Fruit fly (Drosophila melanogaster) whole organism, prepupa: ENCODE measurements around the gene mei-38.

Experiments used
- CG10631 ChIP-seq: fragments of 200-800 bp; sonication (Bioruptor generic); optimal IDR thresholded peaks from 2 replicates; lab custom pipeline; 2016; ENCODE audit warnings: missing biosample characterization, missing genetic modification characterization
- CG10669 ChIP-seq: fragments of 200-800 bp; sonication (Bioruptor generic); optimal IDR thresholded peaks from 3 replicates; lab custom pipeline; 2018; ENCODE audit warnings: missing biosample characterization, mild to moderate bottlenecking, missing genetic modification characterization, moderate library complexity
- CG11294 ChIP-seq: fragments of 200-800 bp; sonication (Bioruptor generic); IDR thresholded peaks from 2 replicates; pipeline ENCODE4 v1.3.6; 2022; ENCODE audit warnings: missing biosample characterization, missing genetic modification characterization
- CG11762 ChIP-seq: fragments of 200-800 bp; sonication (Bioruptor generic); optimal IDR thresholded peaks from 3 replicates; lab custom pipeline; 2016; ENCODE audit warnings: missing biosample characterization, missing genetic modification characterization; ENCODE audit not compliant: insufficient read depth
- CG1621 ChIP-seq: fragments of 200-800 bp; sonication (Bioruptor generic); optimal IDR thresholded peaks from 3 replicates; lab custom pipeline; 2018; ENCODE audit warnings: missing biosample characterization, mild to moderate bottlenecking, missing genetic modification characterization
- CG16779 ChIP-seq: fragments of 200-800 bp; sonication (Bioruptor generic); optimal IDR thresholded peaks from 3 replicates; lab custom pipeline; 2017; ENCODE audit warnings: missing biosample characterization, mild to moderate bottlenecking, missing genetic modification characterization
- CG3032 ChIP-seq: fragments of 200-800 bp; optimal IDR thresholded peaks from 2 replicates; lab custom pipeline; 2019; ENCODE audit warnings: missing biosample characterization, mild to moderate bottlenecking, missing genetic modification characterization, moderate library complexity
- CG32006 ChIP-seq: fragments of 200-800 bp; sonication (Bioruptor generic); optimal IDR thresholded peaks from 3 replicates; lab custom pipeline; 2017; ENCODE audit warnings: missing biosample characterization, mild to moderate bottlenecking, missing genetic modification characterization
- CG3919 ChIP-seq: fragments of 200-800 bp; sonication (Bioruptor generic); optimal IDR thresholded peaks from 3 replicates; lab custom pipeline; 2016; ENCODE audit warnings: missing biosample characterization, missing genetic modification characterization
- CG6163 ChIP-seq: fragments of 200-800 bp; sonication (Bioruptor generic); IDR thresholded peaks from 3 replicates; pipeline ENCODE4 v1.3.6; 2022; ENCODE audit warnings: missing biosample characterization, missing genetic modification characterization
- CG6276 ChIP-seq: fragments of 200-800 bp; sonication (Bioruptor generic); optimal IDR thresholded peaks from 2 replicates; lab custom pipeline; 2017; ENCODE audit warnings: missing biosample characterization, mild to moderate bottlenecking, missing genetic modification characterization
- CG6792 ChIP-seq: fragments of 200-800 bp; sonication (Bioruptor generic); optimal IDR thresholded peaks from 3 replicates; lab custom pipeline; 2016; ENCODE audit warnings: missing biosample characterization, missing genetic modification characterization
- CG6808 ChIP-seq: fragments of 200-800 bp; sonication (Bioruptor generic); optimal IDR thresholded peaks from 3 replicates; lab custom pipeline; 2017; ENCODE audit warnings: missing biosample characterization, missing genetic modification characterization, mild to moderate bottlenecking, moderate library complexity, missing genetic modification reagents
- CG6854 ChIP-seq: fragments of 200-800 bp; sonication (Bioruptor generic); optimal IDR thresholded peaks from 2 replicates; lab custom pipeline; 2017; ENCODE audit warnings: missing biosample characterization, mild to moderate bottlenecking, missing genetic modification characterization
- CG7368 ChIP-seq: fragments of 200-800 bp; sonication (Bioruptor generic); optimal IDR thresholded peaks from 3 replicates; lab custom pipeline; 2016; ENCODE audit warnings: missing biosample characterization, missing genetic modification characterization
- CG8319 ChIP-seq: fragments of 200-800 bp; sonication (Bioruptor generic); optimal IDR thresholded peaks from 3 replicates; lab custom pipeline; 2016; ENCODE audit warnings: missing biosample characterization, missing genetic modification characterization
- CG8632 ChIP-seq: fragments of 200-800 bp; sonication (Bioruptor generic); optimal IDR thresholded peaks from 3 replicates; lab custom pipeline; 2016; ENCODE audit warnings: missing biosample characterization, missing genetic modification characterization
- Eip75B ChIP-seq: fragments of 200-800 bp; sonication (Bioruptor generic); optimal IDR thresholded peaks from 3 replicates; lab custom pipeline; 2016; ENCODE audit warnings: missing biosample characterization, missing genetic modification characterization
- Eip78C ChIP-seq: fragments of 200-800 bp; sonication (Bioruptor generic); peaks from one replicate; lab custom pipeline; 2016; ENCODE audit warnings: missing biosample characterization, missing genetic modification characterization
- Ets96B ChIP-seq: fragments of 200-800 bp; optimal IDR thresholded peaks from 2 replicates; lab custom pipeline; 2019; ENCODE audit warnings: missing biosample characterization, mild to moderate bottlenecking, missing genetic modification characterization, moderate library complexity
- Gug ChIP-seq: fragments of 200-800 bp; sonication (Bioruptor generic); IDR thresholded peaks from 2 replicates; pipeline ENCODE4 v1.3.6; 2022; ENCODE audit warnings: missing biosample characterization, missing genetic modification characterization
- Hr38 ChIP-seq: sonication (Bioruptor generic); optimal IDR thresholded peaks from 2 replicates; lab custom pipeline; 2016; ENCODE audit warnings: missing biosample characterization, missing genetic modification characterization
- Lpt ChIP-seq: fragments of 200-800 bp; sonication (Bioruptor generic); optimal IDR thresholded peaks from 3 replicates; lab custom pipeline; 2016; ENCODE audit warnings: missing biosample characterization, missing genetic modification characterization
- Sox102F ChIP-seq: fragments of 200-800 bp; sonication (Bioruptor generic); optimal IDR thresholded peaks from 2 replicates; lab custom pipeline; 2016; ENCODE audit warnings: missing biosample characterization, mild to moderate bottlenecking, missing genetic modification characterization
- Sox14 ChIP-seq: fragments of 200-800 bp; sonication (Bioruptor generic); optimal IDR thresholded peaks from 3 replicates; lab custom pipeline; 2016; ENCODE audit warnings: missing biosample characterization, missing genetic modification characterization
- achi ChIP-seq: fragments of 200-800 bp; sonication (Bioruptor generic); optimal IDR thresholded peaks from 3 replicates; lab custom pipeline; 2016; ENCODE audit warnings: missing biosample characterization, missing genetic modification characterization
- acj6 ChIP-seq: fragments of 200-800 bp; sonication (Bioruptor generic); optimal IDR thresholded peaks from 3 replicates; lab custom pipeline; 2016; ENCODE audit warnings: missing biosample characterization, missing genetic modification characterization
- dac ChIP-seq: fragments of 200-800 bp; sonication (Bioruptor generic); optimal IDR thresholded peaks from 2 replicates; lab custom pipeline; 2017; ENCODE audit warnings: missing biosample characterization, mild to moderate bottlenecking, missing genetic modification characterization
- fd59A ChIP-seq: fragments of 200-800 bp; sonication (Bioruptor generic); optimal IDR thresholded peaks from 2 replicates; lab custom pipeline; 2017; ENCODE audit warnings: missing biosample characterization, mild to moderate bottlenecking, missing genetic modification characterization, missing genetic modification reagents
- fd85E ChIP-seq: fragments of 200-800 bp; sonication (Bioruptor generic); optimal IDR thresholded peaks from 3 replicates; lab custom pipeline; 2016; ENCODE audit warnings: missing biosample characterization, missing genetic modification characterization
- salr ChIP-seq, 2 experiments: fragments of 200-800 bp; sonication (Bioruptor generic); optimal IDR thresholded peaks; 3 replicates each; lab custom pipeline; 2016 to 2018; ENCODE audit warnings: missing biosample characterization in 2 of 2, missing genetic modification characterization in 2 of 2, mild to moderate bottlenecking in 1 of 2
- spab ChIP-seq: fragments of 200-800 bp; sonication (Bioruptor generic); optimal IDR thresholded peaks from 2 replicates; lab custom pipeline; 2017; ENCODE audit warnings: missing biosample characterization, mild to moderate bottlenecking, missing genetic modification characterization, missing genetic modification reagents
- ss ChIP-seq, 2 experiments: fragments of 200-800 bp; sonication (Bioruptor generic); optimal IDR thresholded peaks; 2 replicates in 1 of 2; 3 replicates in 1 of 2; lab custom pipeline; 2017 to 2018; ENCODE audit warnings: mild to moderate bottlenecking in 2 of 2, missing biosample characterization in 2 of 2, missing genetic modification characterization in 2 of 2, moderate library complexity in 1 of 2
- svp ChIP-seq: fragments of 200-800 bp; sonication (Bioruptor generic); peaks from one replicate; lab custom pipeline; 2016; ENCODE audit warnings: missing biosample characterization, missing genetic modification characterization
- topi ChIP-seq: fragments of 200-800 bp; sonication (Bioruptor generic); optimal IDR thresholded peaks from 3 replicates; lab custom pipeline; 2016; ENCODE audit warnings: missing biosample characterization, missing genetic modification characterization
- vri ChIP-seq: fragments of 200-800 bp; sonication (Bioruptor generic); optimal IDR thresholded peaks from 3 replicates; lab custom pipeline; 2016; ENCODE audit warnings: missing biosample characterization, mild to moderate bottlenecking, missing genetic modification characterization

Gene mei-38

dm6 chrX:1470562-1470961 is 6.3 kb upstream of the mei-38 start, which contains the start of gene pck (continued):
- TF ChIP-seq Lpt (GFP tag; lab: Kevin White, UChicago) (peak; percentile 15), CG6808 (GFP tag; lab: Kevin White, UChicago) (no peak), Ets96B (tag; lab: Kevin White, UChicago) (peak; percentile 26), topi (GFP tag; lab: Kevin White, UChicago) (peak; percentile 65), achi (GFP tag; lab: Kevin White, UChicago) (peak; percentile 60), CG11762 (GFP tag; lab: Kevin White, UChicago) (peak; percentile 12), Eip75B (GFP tag; lab: Kevin White, UChicago) (peak; percentile 66), acj6 (no peak), CG7368 (GFP tag; lab: Kevin White, UChicago) (peak; percentile 51), CG8319 (peak; percentile 35), CG32006 (GFP tag; lab: Kevin White, UChicago) (no peak), Sox14 (GFP tag; lab: Kevin White, UChicago) (peak; percentile 71), CG3919 (peak; percentile 76), svp (GFP tag; lab: Kevin White, UChicago) (no peak), CG11294 (GFP tag; lab: Robert Waterston, UW) (no peak), vri (GFP tag; lab: Kevin White, UChicago) (no peak), fd59A (GFP tag; lab: Kevin White, UChicago) (no peak), dac (GFP tag; lab: Kevin White, UChicago) (no peak), Eip78C (GFP tag; lab: Kevin White, UChicago) (peak; percentile 66), CG6163 (peak; percentile 75), CG8632 (GFP tag; lab: Kevin White, UChicago) (peak; percentile 41), CG16779 (tag; lab: Kevin White, UChicago) (no peak), fd85E (GFP tag; lab: Kevin White, UChicago) (no peak), CG6276 (GFP tag; lab: Kevin White, UChicago) (no peak), CG10631 (GFP tag; lab: Kevin White, UChicago) (no peak), CG10669 (GFP tag; lab: Kevin White, UChicago) (no peak), CG6854 (GFP tag; lab: Kevin White, UChicago) (no peak), CG3032 (tag; lab: Kevin White, UChicago) (peak; percentile 23), spab (GFP tag; lab: Kevin White, UChicago) (no peak)

dm6 chrX:1472222-1472621 is 4.6 kb upstream of the mei-38 start, which contains the start of gene CG14780:
TSS of gene CG14780 (plus strand) at chrX:1472522.
- TF ChIP-seq CG10631 (GFP tag; lab: Kevin White, UChicago) (no peak), spab (GFP tag; lab: Kevin White, UChicago) (no peak), Hr38 (no peak)

dm6 chrX:1476436-1476835 is 427 bp upstream of the mei-38 start:
- TF ChIP-seq Gug (GFP tag; lab: Robert Waterston, UW) (no peak), salr (GFP tag; optimal IDR thresholded peaks at IDR 0.05; lab: Kevin White, UChicago) (no peak), CG7368 (GFP tag; lab: Kevin White, UChicago) (no peak), Eip75B (GFP tag; lab: Kevin White, UChicago) (no peak), Sox102F (GFP tag; lab: Kevin White, UChicago) (no peak), CG1621 (tag; lab: Kevin White, UChicago) (no peak), spab (GFP tag; lab: Kevin White, UChicago) (no peak), CG6792 (no peak), ss (GFP tag; optimal IDR thresholded peaks at IDR 0.05; lab: Kevin White, UChicago) (no peak), achi (GFP tag; lab: Kevin White, UChicago) (no peak), CG8319 (no peak), CG6808 (GFP tag; lab: Kevin White, UChicago) (no peak)
